Worm (Caenorhabditis elegans): ENCODE results near the gene C25E10.11.

Gene C25E10.11

DNA sequence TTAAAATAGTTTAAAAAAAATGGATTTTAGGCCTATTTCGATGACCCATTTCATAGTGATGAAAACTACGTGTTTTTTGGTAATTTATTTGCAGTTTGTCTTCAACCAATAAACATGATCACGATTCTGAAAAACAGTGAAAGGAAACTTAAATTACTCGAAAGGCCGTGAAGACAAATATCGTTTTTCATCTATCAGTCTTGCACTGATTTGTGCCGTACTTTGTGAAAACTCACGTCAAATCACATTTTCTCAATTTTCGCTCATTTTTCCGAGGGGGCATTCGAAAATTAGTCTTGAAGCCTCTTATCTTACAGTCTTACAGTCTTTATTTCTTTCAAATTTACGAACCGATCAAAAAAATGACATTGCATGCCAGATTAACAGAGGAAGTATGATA, at the start of gene C25E10.11:
Gene C25E10.11, minus strand, starts transcription at position 101 of the 400 bp plus-strand sequence.
- TF ChIP-seq ceh-18 (tag; optimal IDR thresholded peaks at IDR 0.05) (no peak), ets-4 (tag; optimal IDR thresholded peaks at IDR 0.05) (no peak), sox-2 (GFP tag; IDR thresholded peaks at IDR 0.05) (no peak), ztf-16 (tag; optimal IDR thresholded peaks at IDR 0.05) (no peak), pha-4 (tag; optimal IDR thresholded peaks at IDR 0.05) (no peak), hlh-13 (GFP tag; optimal IDR thresholded peaks at IDR 0.05) (no peak)

DNA sequence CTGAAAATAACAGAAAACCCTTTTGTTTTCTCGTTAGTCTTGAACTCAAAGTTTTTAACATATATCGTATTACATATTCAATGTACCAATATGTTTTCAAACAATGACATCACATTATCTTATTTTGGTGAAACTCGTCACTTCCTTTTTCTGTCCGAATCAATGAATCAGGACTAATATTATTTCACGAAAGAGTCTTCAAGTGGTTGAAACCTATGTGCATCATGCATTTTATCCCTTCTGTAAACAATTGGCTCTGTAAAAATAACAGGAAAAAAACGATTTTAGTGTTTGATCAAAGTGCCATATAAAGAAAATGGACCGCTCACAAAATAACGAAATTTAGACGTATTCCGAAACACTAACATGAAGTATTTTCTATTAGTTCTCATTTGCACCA, 49.7 kb upstream of the C25E10.11 start, which contains the start of gene F21C10.18:
Gene F21C10.18, plus strand, starts transcription at position 301 of the 400 bp plus-strand sequence.
- TF ChIP-seq fkh-10 (GFP tag; optimal IDR thresholded peaks at IDR 0.05) (no peak), fkh-6 (tag; optimal IDR thresholded peaks at IDR 0.05) (no peak), unc-86 (tag; optimal IDR thresholded peaks at IDR 0.05) (no peak), ceh-31 (tag; optimal IDR thresholded peaks at IDR 0.05) (no peak), lin-11 (tag; optimal IDR thresholded peaks at IDR 0.05) (no peak)

DNA sequence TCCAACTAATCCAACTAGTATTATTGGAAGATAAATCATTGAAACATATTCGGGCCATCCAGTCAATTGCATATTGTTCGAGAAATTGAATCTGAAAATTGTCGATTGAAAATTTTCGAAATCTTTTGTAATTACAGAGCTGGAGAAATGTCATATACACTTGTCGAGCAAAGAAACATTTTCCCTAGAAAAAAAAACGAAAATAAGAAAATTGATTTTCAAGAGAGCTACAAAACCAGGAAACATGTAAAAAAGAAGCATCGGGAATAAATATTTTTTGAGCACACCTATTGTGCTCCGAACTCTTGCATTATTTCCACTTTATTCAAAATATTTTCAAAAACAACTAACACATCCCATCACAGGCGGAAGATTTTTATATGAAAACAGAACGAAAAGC, 42.5 kb upstream of the C25E10.11 start, which contains the start of gene frpr-6:
Gene frpr-6, minus strand, starts transcription at position 101 of the 400 bp plus-strand sequence.
- TF ChIP-seq ztf-16 (tag; optimal IDR thresholded peaks at IDR 0.05) (no peak), unc-55 (GFP tag; optimal IDR thresholded peaks at IDR 0.05) (no peak), ceh-6 (GFP tag; optimal IDR thresholded peaks at IDR 0.05) (no peak), pax-1 (tag; optimal IDR thresholded peaks at IDR 0.05) (no peak), elt-4 (tag; optimal IDR thresholded peaks at IDR 0.05) (no peak), C38D4.7 (GFP tag; optimal IDR thresholded peaks at IDR 0.05) (no peak), K02D7.2 (tag; optimal IDR thresholded peaks at IDR 0.05) (no peak), hlh-8 (tag; optimal IDR thresholded peaks at IDR 0.05) (no peak), ceh-30 (tag; optimal IDR thresholded peaks at IDR 0.05) (no peak), ceh-31 (tag; optimal IDR thresholded peaks at IDR 0.05) (no peak), ceh-9 (tag; optimal IDR thresholded peaks at IDR 0.05) (no peak), ceh-22 (tag; optimal IDR thresholded peaks at IDR 0.05) (no peak), syd-9 (tag; optimal IDR thresholded peaks at IDR 0.05) (no peak), ref-2 (tag; optimal IDR thresholded peaks at IDR 0.05) (no peak), madf-2 (tag; optimal IDR thresholded peaks at IDR 0.05) (no peak), gmeb-2 (tag; optimal IDR thresholded peaks at IDR 0.05) (no peak), ahr-1 (tag; optimal IDR thresholded peaks at IDR 0.05) (no peak), eyg-1 (tag; optimal IDR thresholded peaks at IDR 0.05) (no peak)

DNA sequence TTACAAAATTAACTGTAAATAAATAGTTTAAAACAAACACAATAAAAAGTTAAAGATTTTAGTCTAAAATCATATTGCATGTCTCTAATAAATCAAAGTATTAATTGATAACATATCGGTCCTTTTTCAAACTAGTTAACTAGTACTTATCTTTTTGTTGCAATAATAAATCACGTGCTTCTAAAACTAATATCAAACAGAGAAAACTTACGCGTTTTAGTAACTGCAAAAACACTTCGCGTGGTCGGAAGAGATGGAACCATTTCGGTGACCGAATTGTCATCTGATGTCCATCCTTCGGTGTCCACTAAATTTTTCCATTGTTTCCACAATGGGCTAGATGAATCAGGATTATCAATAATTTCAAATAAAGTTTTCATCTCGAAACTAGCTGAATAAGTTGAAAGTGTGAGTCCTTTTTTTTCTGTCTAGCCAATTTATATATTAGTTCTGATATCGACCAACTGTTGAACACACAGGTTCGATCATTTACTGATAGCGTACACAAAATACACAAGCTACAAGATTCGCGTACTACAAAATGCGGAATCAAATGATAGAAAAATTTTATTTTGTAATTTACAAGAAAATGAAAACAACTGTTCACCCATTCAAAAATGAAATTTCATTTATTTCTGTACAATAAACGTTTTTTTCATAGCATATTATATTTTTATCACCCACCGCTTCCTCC, 39.9 kb upstream of the C25E10.11 start, which contains the start of gene F21C10.9:
Gene F21C10.9, minus strand, starts transcription at position 417 of the 694 bp plus-strand sequence.
- TF ChIP-seq dmd-4 (tag; optimal IDR thresholded peaks at IDR 0.05; ENCODE audit: borderline replicate concordance), result no peak
- TF ChIP-seq lin-11 (tag; optimal IDR thresholded peaks at IDR 0.05), result no peak
- TF ChIP-seq rnt-1 (tag; optimal IDR thresholded peaks at IDR 0.05), result no peak
- TF ChIP-seq mec-3 (tag; optimal IDR thresholded peaks at IDR 0.05; ENCODE audit: borderline replicate concordance), result no peak
- TF ChIP-seq ceh-18 (tag; optimal IDR thresholded peaks at IDR 0.05), result no peak
- no peak for TF ChIP-seq fkh-6 (tag; optimal IDR thresholded peaks at IDR 0.05)
- TF ChIP-seq ceh-14 (tag; optimal IDR thresholded peaks at IDR 0.05), result no peak

DNA sequence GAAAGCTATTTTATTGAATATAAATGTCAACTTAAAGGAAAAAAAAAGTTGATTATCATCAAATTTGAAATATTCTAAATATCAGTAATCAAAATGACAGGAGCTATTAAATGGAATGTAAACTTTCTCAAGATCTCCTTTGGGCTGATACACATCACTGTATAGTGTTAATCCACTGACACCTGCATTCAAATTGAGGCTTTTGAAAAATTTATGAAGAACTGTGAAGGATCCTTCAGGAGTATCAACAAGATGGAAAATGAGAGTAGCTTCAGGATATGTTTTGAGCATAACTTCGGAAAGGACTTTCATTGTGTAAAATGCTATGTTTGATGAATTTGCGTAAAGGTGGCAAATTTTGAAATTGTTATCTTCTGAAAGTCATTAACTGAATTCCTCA, 38.7 kb upstream of the C25E10.11 start:
- TF ChIP-seq ceh-22 (tag; optimal IDR thresholded peaks at IDR 0.05), result no peak
- no peak for TF ChIP-seq T23F11.4 (GFP tag; optimal IDR thresholded peaks at IDR 0.05)
- no peak for TF ChIP-seq hlh-15 (tag; optimal IDR thresholded peaks at IDR 0.05)
- no peak for TF ChIP-seq dmd-4 (tag; optimal IDR thresholded peaks at IDR 0.05; ENCODE audit: borderline replicate concordance)
- no peak for TF ChIP-seq rnt-1 (tag; optimal IDR thresholded peaks at IDR 0.05)
- TF ChIP-seq F13H6.1 (tag; optimal IDR thresholded peaks at IDR 0.05), result no peak
- no peak for TF ChIP-seq che-1 (tag; optimal IDR thresholded peaks at IDR 0.05)
- TF ChIP-seq unc-55 (GFP tag; optimal IDR thresholded peaks at IDR 0.05), result no peak
- no peak for TF ChIP-seq ceh-30 (tag; optimal IDR thresholded peaks at IDR 0.05)
- no peak for TF ChIP-seq Y22D7AL.16 (tag; optimal IDR thresholded peaks at IDR 0.05)
- no peak for TF ChIP-seq ceh-45 (GFP tag; IDR thresholded peaks at IDR 0.05)
- no peak for TF ChIP-seq hlh-6 (tag; optimal IDR thresholded peaks at IDR 0.05)
- no peak for TF ChIP-seq lim-6 (tag; optimal IDR thresholded peaks at IDR 0.05)
- TF ChIP-seq ceh-19 (GFP tag; optimal IDR thresholded peaks at IDR 0.05), result no peak
- TF ChIP-seq elt-2 (tag; optimal IDR thresholded peaks at IDR 0.05), result no peak
- TF ChIP-seq K02D7.2 (tag; optimal IDR thresholded peaks at IDR 0.05), result no peak
- no peak for TF ChIP-seq ama-1 (optimal IDR thresholded peaks at IDR 0.05)
- TF ChIP-seq sox-2 (GFP tag; IDR thresholded peaks at IDR 0.05), result no peak
- TF ChIP-seq fkh-6 (tag; optimal IDR thresholded peaks at IDR 0.05), result no peak
- no peak for TF ChIP-seq mec-3 (tag; optimal IDR thresholded peaks at IDR 0.05; ENCODE audit: borderline replicate concordance)

Data from whole organism, late embryonic.